Worm (Caenorhabditis elegans): ENCODE measurements around the gene T14G10.8.
A peak's percentile ranks its signal among the peaks of the same experiment; 100 is the strongest.

T14G10.8 gene

DNA sequence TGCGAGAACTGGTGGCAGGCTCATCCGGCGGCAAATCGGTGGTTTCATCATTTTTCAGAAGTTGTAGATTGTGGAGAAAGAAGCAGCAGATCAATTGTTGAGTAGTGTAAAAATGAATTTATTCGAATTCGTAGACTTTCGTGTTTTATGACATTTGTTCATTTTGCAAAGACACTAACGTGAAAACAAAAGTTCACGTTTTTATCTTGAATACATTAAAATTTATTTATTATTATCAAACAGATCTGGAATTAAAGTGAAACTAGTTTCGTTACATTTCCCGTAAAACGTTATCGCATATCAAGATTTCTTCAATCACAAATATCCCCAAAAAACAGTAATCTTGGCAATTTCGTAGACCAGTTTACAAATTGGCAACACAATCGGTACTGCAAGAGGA lies at the start of gene T14G10.8:
Gene T14G10.8, minus strand, starts transcription at position 101 of the 400 bp plus-strand sequence.
- no peak for TF ChIP-seq lin-11 (tag; optimal IDR thresholded peaks at IDR 0.05)
- TF ChIP-seq rnt-1 (tag; optimal IDR thresholded peaks at IDR 0.05): no peak
- no peak for TF ChIP-seq C08G9.2 (tag; optimal IDR thresholded peaks at IDR 0.05)
- TF ChIP-seq ref-2 (tag; optimal IDR thresholded peaks at IDR 0.05): no peak
- TF ChIP-seq nhr-232 (tag; optimal IDR thresholded peaks at IDR 0.05): no peak
- no peak for TF ChIP-seq elt-4 (tag; optimal IDR thresholded peaks at IDR 0.05)
- TF ChIP-seq fkh-6 (tag; optimal IDR thresholded peaks at IDR 0.05): no peak
- no peak for TF ChIP-seq pha-2 (tag; optimal IDR thresholded peaks at IDR 0.05)
- no peak for TF ChIP-seq pqm-1 (tag; optimal IDR thresholded peaks at IDR 0.05)
- no peak for TF ChIP-seq dmd-4 (tag; optimal IDR thresholded peaks at IDR 0.05; ENCODE audit: borderline replicate concordance)
- TF ChIP-seq fax-1 (tag; optimal IDR thresholded peaks at IDR 0.05): no peak
- no peak for TF ChIP-seq hlh-30 (tag; optimal IDR thresholded peaks at IDR 0.05; ENCODE audit: insufficient read depth)
- TF ChIP-seq lim-6 (tag; optimal IDR thresholded peaks at IDR 0.05): no peak
- TF ChIP-seq dve-1 (tag; optimal IDR thresholded peaks at IDR 0.05): no peak
- no peak for TF ChIP-seq K02D7.2 (tag; optimal IDR thresholded peaks at IDR 0.05)

ce11 chrIV:10194345-10194744 lies 47.6 kb upstream of the T14G10.8 start, which contains the start of gene ptrg-1:
TSS of gene ptrg-1 (minus strand) at chrIV:10194445.
- TF ChIP-seq hlh-13 (GFP tag; optimal IDR thresholded peaks at IDR 0.05) (no peak), elt-4 (tag; optimal IDR thresholded peaks at IDR 0.05) (no peak), syd-9 (tag; optimal IDR thresholded peaks at IDR 0.05) (no peak), ceh-48 (tag; optimal IDR thresholded peaks at IDR 0.05) (no peak), ama-1 (optimal IDR thresholded peaks at IDR 0.05) (no peak), fax-1 (tag; optimal IDR thresholded peaks at IDR 0.05) (no peak), ceh-18 (tag; optimal IDR thresholded peaks at IDR 0.05) (no peak), unc-86 (tag; optimal IDR thresholded peaks at IDR 0.05) (no peak), ceh-6 (GFP tag; optimal IDR thresholded peaks at IDR 0.05) (no peak), unc-42 (tag; optimal IDR thresholded peaks at IDR 0.05) (no peak), ceh-14 (tag; optimal IDR thresholded peaks at IDR 0.05) (no peak), ceh-34 (tag; optimal IDR thresholded peaks at IDR 0.05) (no peak), gmeb-2 (tag; optimal IDR thresholded peaks at IDR 0.05) (no peak), pax-1 (tag; optimal IDR thresholded peaks at IDR 0.05) (no peak), ceh-2 (tag; optimal IDR thresholded peaks at IDR 0.05) (no peak), pqm-1 (tag; optimal IDR thresholded peaks at IDR 0.05) (no peak), sdc-2 (tag; optimal IDR thresholded peaks at IDR 0.05) (no peak), rnt-1 (tag; optimal IDR thresholded peaks at IDR 0.05) (no peak)

- TF ChIP-seq unc-42 (tag; optimal IDR thresholded peaks at IDR 0.05) (peak; percentile 82), ceh-14 (tag; optimal IDR thresholded peaks at IDR 0.05) (no peak), hlh-13 (GFP tag; optimal IDR thresholded peaks at IDR 0.05) (no peak)
These were observed 44.7 kb upstream of the T14G10.8 start for ce11 chrIV:10191498-10191897.

ce11 chrIV:10190586-10190985 lies 43.8 kb upstream of the T14G10.8 start:
- TF ChIP-seq ttx-3 (tag; optimal IDR thresholded peaks at IDR 0.05): no peak
- TF ChIP-seq zip-5 (tag; optimal IDR thresholded peaks at IDR 0.05): no peak
- TF ChIP-seq C38D4.7 (GFP tag; optimal IDR thresholded peaks at IDR 0.05): no peak
- no peak for TF ChIP-seq pag-3 (tag; optimal IDR thresholded peaks at IDR 0.05; ENCODE audit: borderline replicate concordance)
- TF ChIP-seq dve-1 (tag; optimal IDR thresholded peaks at IDR 0.05): no peak
- TF ChIP-seq unc-86 (tag; optimal IDR thresholded peaks at IDR 0.05): no peak
- peak; percentile 52 for TF ChIP-seq ceh-34 (tag; optimal IDR thresholded peaks at IDR 0.05)
- no peak for TF ChIP-seq lim-6 (tag; optimal IDR thresholded peaks at IDR 0.05)

DNA sequence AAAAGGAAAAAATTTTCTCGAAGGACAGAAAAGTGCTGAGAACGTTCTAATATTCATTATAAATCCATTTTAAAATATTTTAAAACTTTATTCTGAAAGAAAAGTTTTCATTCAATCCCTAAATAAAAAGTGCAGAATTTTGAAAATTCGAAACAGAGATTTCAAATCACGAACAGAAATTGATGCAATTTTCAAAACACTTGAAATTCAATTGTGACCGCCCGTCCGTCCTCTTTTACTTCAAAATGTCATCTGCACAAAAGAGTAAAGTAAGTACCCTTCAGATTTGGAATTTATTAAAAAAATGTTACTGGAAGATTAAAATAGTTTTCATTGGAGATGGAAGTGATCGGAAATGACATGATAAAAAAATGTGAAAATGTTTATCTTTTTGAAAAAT lies 41.7 kb upstream of the T14G10.8 start:
- TF ChIP-seq zip-5 (tag; optimal IDR thresholded peaks at IDR 0.05) (no peak), unc-42 (tag; optimal IDR thresholded peaks at IDR 0.05) (peak; percentile 34)
